Worm (Caenorhabditis elegans) whole organism, L1 larva: ENCODE data around the gene inx-1.

Source experiments
- hpl-2 ChIP-seq: fragments of 150-350 bp; optimal IDR thresholded peaks from 2 replicates; lab custom pipeline; 2014; ENCODE audit warnings: missing biosample characterization, missing genetic modification reagents, missing genetic modification characterization
- irx-1 ChIP-seq: sonication (generic microtip); optimal IDR thresholded peaks from 2 replicates; lab custom pipeline; 2016; ENCODE audit warnings: missing genetic modification characterization, missing compliant biosample characterization
- lsy-2 ChIP-seq, 2 experiments: fragments of 150-350 bp; optimal IDR thresholded peaks; 2 replicates each; lab custom pipeline; 2014; ENCODE audit warnings: missing biosample characterization in 2 of 2, missing genetic modification characterization in 2 of 2
- unc-130 ChIP-seq: fragments of 150-350 bp; optimal IDR thresholded peaks from 2 replicates; lab custom pipeline; 2017; ENCODE audit warnings: missing biosample characterization, missing genetic modification characterization, inconsistent platforms
- unc-62 ChIP-seq: fragments of 150-350 bp; optimal IDR thresholded peaks from 2 replicates; lab custom pipeline; 2014; ENCODE audit warnings: missing biosample characterization, missing genetic modification reagents, missing genetic modification characterization

- TF ChIP-seq unc-130 (no peak), lsy-2 (tag; optimal IDR thresholded peaks at IDR 0.05; lab: Kevin White, UChicago) (no peak), hpl-2 (no peak), irx-1 (tag; lab: Kevin White, UChicago) (no peak), unc-62 (GFP tag; lab: Kevin White, UChicago) (no peak)
Measured at ce11 chrX:6932134-6932533, 24.1 kb downstream of the inx-1 start, which contains the start of gene F14B8.6.
